Fruit fly (Drosophila melanogaster): Measurements from ENCODE around the gene Sbat.

dm6 chr2L:2888859-2889443 lies 10.8 kb downstream of the Sbat start:
- TF ChIP-seq CG34367 (tag; optimal IDR thresholded peaks at IDR 0.05) (no peak), gl (tag; optimal IDR thresholded peaks at IDR 0.05) (no peak), CG8301 (tag; optimal IDR thresholded peaks at IDR 0.05) (no peak), CG8159 (tag; optimal IDR thresholded peaks at IDR 0.05) (no peak), CG15710 (tag; optimal IDR thresholded peaks at IDR 0.05) (no peak), rn (GFP tag; IDR thresholded peaks at IDR 0.05) (no peak), CG4496 (GFP tag; IDR thresholded peaks at IDR 0.05) (no peak; the same call in 2 of the 3 replicates)
